Worm (Caenorhabditis elegans): ENCODE results near the gene sms-1.

sms-1 gene

DNA sequence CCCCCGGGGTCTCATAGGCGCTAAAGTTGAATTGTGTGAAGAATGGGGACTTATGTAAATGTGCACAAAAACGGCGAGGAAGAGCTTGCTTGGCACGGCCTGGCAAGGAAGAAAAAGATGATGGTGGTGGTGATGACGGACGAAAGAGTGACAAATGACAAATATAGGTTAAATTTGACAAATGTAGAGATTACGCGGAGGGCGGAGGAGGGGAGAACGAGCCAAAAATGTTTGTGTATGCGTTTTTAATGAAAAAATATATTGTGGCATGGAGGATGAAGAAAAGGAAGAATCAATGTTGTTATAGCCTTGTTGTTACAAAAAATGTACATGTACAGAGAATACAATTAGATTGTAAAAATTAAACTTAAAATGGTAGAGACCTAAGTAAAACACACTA lies 11.1 kb downstream of the sms-1 start:
- TF ChIP-seq him-1 (tag; optimal IDR thresholded peaks at IDR 0.05) (no peak), F10E7.11 (tag; optimal IDR thresholded peaks at IDR 0.05) (no peak), B0261.1 (tag; optimal IDR thresholded peaks at IDR 0.05) (no peak)

DNA sequence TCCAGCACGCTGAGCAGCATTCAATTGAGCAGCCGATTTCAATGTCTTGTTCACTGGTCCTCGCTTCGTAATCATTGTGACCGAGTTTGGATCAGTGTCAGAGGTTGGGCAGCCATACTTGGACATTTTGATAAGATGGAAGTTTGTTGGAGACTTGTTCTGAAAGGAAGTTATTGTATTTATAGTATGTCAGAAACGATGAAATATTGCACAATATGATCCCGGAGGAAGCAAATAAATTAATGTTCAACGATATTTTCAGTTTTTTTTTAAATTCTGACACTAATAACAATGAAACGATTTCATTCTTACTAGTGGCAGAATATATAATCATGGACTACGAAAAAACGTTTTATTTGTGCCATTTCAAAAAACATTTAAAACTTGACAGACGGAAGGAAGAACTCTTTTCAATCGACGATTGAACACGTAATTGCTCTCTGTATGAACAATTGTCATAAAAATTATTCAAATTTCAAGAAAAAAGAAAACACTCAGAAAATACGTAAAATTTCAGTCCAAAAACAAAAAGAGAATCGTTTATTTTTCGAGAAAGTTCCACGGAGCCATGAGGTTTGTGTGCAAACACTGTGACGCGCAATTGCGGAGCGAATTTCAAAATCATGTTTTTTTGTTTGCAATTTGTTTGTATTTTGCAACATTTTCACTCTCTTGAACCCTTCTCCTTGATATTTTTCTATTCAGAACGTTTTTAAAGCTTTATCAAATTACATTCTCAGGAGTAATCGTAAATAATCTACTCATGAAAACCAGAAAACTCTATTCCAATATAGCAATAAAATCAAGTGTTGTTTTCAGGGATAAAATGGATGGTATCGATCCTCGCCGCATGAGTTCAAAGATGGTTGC lies 17.7 kb downstream of the sms-1 start, which contains the start of the genes mbf-1 and nse-4:
Gene mbf-1, minus strand, starts transcription at position 343 of the 870 bp plus-strand sequence.
Gene nse-4, plus strand, starts transcription at position 820 of the 870 bp plus-strand sequence.
- TF ChIP-seq ekl-4 (GFP tag; IDR thresholded peaks at IDR 0.05) (0 out of 2 replicates have a peak, but pooled peaks have one; percentile 34), madf-6 (GFP tag; IDR thresholded peaks at IDR 0.05) (0 out of 2 replicates have a peak, but pooled peaks have one; percentile 33), rpc-1 (optimal IDR thresholded peaks at IDR 0.05) (peak; percentile 34), rpc-1 (tag; optimal IDR thresholded peaks at IDR 0.05) (no peak), him-1 (tag; optimal IDR thresholded peaks at IDR 0.05) (no peak), lin-35 (GFP tag; optimal IDR thresholded peaks at IDR 0.05) (peak in 1 of 3 experiments; percentile 61), lsl-1 (GFP tag; optimal IDR thresholded peaks at IDR 0.05) (peak; percentile 39), ceh-79 (tag; optimal IDR thresholded peaks at IDR 0.05) (no peak), hmg-1.2 (GFP tag; IDR thresholded peaks at IDR 0.05) (peak; percentile 37; the same call in 1 of the 2 replicates), let-607 (tag; optimal IDR thresholded peaks at IDR 0.05) (peak in 1 of 2 experiments; percentile 12), atf-7 (tag; optimal IDR thresholded peaks at IDR 0.05) (no peak), tbp1 (GFP tag; optimal IDR thresholded peaks at IDR 0.05) (peak; percentile 44), ztf-6 (GFP tag; IDR thresholded peaks at IDR 0.05) (no peak), ZK185.1 (tag; optimal IDR thresholded peaks at IDR 0.05; ENCODE audit: poor library complexity, severe bottlenecking) (no peak), cebp-1 (GFP tag; IDR thresholded peaks at IDR 0.05) (peak; percentile 32; the same call in 1 of the 2 replicates), cebp-1 (tag; optimal IDR thresholded peaks at IDR 0.05) (peak; percentile 79), attf-5 (GFP tag; optimal IDR thresholded peaks at IDR 0.05) (peak; percentile 43), mcd-1 (GFP tag; IDR thresholded peaks at IDR 0.05) (peak; percentile 32; the same call in 1 of the 2 replicates), F33H1.4 (GFP tag; IDR thresholded peaks at IDR 0.05) (peak; percentile 53), F49E8.2 (tag; optimal IDR thresholded peaks at IDR 0.05; ENCODE audit: insufficient read depth) (peak; percentile 23), rcor-1 (GFP tag; IDR thresholded peaks at IDR 0.05) (no peak), dpl-1 (GFP tag; optimal IDR thresholded peaks at IDR 0.05) (peak; percentile 61), snpc-1.3 (tag; optimal IDR thresholded peaks at IDR 0.05; ENCODE audit: insufficient read depth) (peak; percentile 51), ama-1 (optimal IDR thresholded peaks at IDR 0.05) (peak; percentile 1), ama-1 (GFP tag; optimal IDR thresholded peaks at IDR 0.05) (no peak), snpc-4 (GFP tag; optimal IDR thresholded peaks at IDR 0.05) (peak; percentile 12), snpc-4 (tag; optimal IDR thresholded peaks at IDR 0.05) (peak in 3 of 4 experiments; percentile 1 to 42 (median 30)), lin-40 (tag; optimal IDR thresholded peaks at IDR 0.05) (peak; percentile 59), F23B12.7 (tag; optimal IDR thresholded peaks at IDR 0.05; ENCODE audit: insufficient read depth) (peak; percentile 69), hsf-1 (GFP tag; IDR thresholded peaks at IDR 0.05) (peak; percentile 98), D2030.7 (GFP tag; IDR thresholded peaks at IDR 0.05) (peak; percentile 47), tbx-9 (tag; optimal IDR thresholded peaks at IDR 0.05; ENCODE audit: borderline replicate concordance) (no peak), lin-54 (GFP tag; optimal IDR thresholded peaks at IDR 0.05) (peak; percentile 73), rec-8 (tag; optimal IDR thresholded peaks at IDR 0.05) (no peak), ceh-27 (GFP tag; optimal IDR thresholded peaks at IDR 0.05) (peak; percentile 4), pbrm-1 (GFP tag; IDR thresholded peaks at IDR 0.05) (peak; percentile 53; the same call in 1 of the 2 replicates), snpc-1.1 (tag; optimal IDR thresholded peaks at IDR 0.05; ENCODE audit: insufficient read depth) (no peak), ztf-3 (GFP tag; optimal IDR thresholded peaks at IDR 0.05) (no peak), lin-26 (GFP tag; IDR thresholded peaks at IDR 0.05) (peak; percentile 71; the same call in 1 of the 2 replicates)
